Fruit fly (Drosophila melanogaster) whole organism, wandering third instar larva: Measurements from ENCODE around the gene nan.

Experiments
- CrebA ChIP-seq: fragments of 200-800 bp; sonication (Bioruptor generic); optimal IDR thresholded peaks from 2 replicates; lab custom pipeline; 2016; ENCODE audit warnings: missing biosample characterization, mild to moderate bottlenecking, missing genetic modification characterization, borderline replicate concordance
- Dif ChIP-seq: fragments of 200-275, 200-300 bp; sonication (Bioruptor generic); optimal IDR thresholded peaks from 2 replicates; lab custom pipeline; 2018; ENCODE audit warnings: missing biosample characterization, missing genetic modification characterization; ENCODE audit not compliant: partially characterized antibody
- GATAd ChIP-seq: sonication (Bioruptor generic); optimal IDR thresholded peaks from 2 replicates; lab custom pipeline; 2016; ENCODE audit warnings: missing biosample characterization, missing genetic modification characterization
- Hr78 ChIP-seq: fragments of >200 bp; optimal IDR thresholded peaks from 2 replicates; lab custom pipeline; 2017; ENCODE audit warnings: missing biosample characterization, missing genetic modification characterization
- Rel ChIP-seq, 2 experiments: fragments of 200-800 bp; sonication (Bioruptor generic) in 1 of 2; optimal IDR thresholded peaks; 2 replicates in 1 of 2; 3 replicates in 1 of 2; lab custom pipeline; 2016 to 2019; ENCODE audit warnings: mild to moderate bottlenecking in 2 of 2, missing biosample characterization in 2 of 2, missing genetic modification characterization in 2 of 2, moderate library complexity in 1 of 2
- br ChIP-seq: fragments of 200-800 bp; sonication (Bioruptor generic); optimal IDR thresholded peaks from 2 replicates; lab custom pipeline; 2016; ENCODE audit warnings: missing biosample characterization, missing genetic modification characterization
- foxo ChIP-seq, 2 experiments: fragments of 200-800 bp; sonication (Bioruptor generic); optimal IDR thresholded peaks; 2 replicates in 1 of 2; 3 replicates in 1 of 2; lab custom pipeline; 2016 to 2017; ENCODE audit warnings: missing biosample characterization in 2 of 2, missing genetic modification characterization in 2 of 2
- psq ChIP-seq: fragments of 200-800 bp; sonication (Bioruptor generic); optimal IDR thresholded peaks from 3 replicates; lab custom pipeline; 2017; ENCODE audit warnings: missing biosample characterization, mild to moderate bottlenecking, missing genetic modification characterization, moderate library complexity

- TF ChIP-seq Dif (GFP tag; lab: Kevin White, UChicago) (no peak), psq (GFP tag; lab: Kevin White, UChicago) (peak; percentile 5), Hr78 (no peak), GATAd (no peak), CrebA (GFP tag; lab: Kevin White, UChicago) (no peak), Rel (GFP tag; optimal IDR thresholded peaks at IDR 0.05; lab: Kevin White, UChicago) (no peak), Rel (tag; optimal IDR thresholded peaks at IDR 0.05; lab: Kevin White, UChicago) (no peak), foxo (GFP tag; optimal IDR thresholded peaks at IDR 0.05; lab: Kevin White, UChicago) (peak in 1 of 2 experiments; percentile 9), br (GFP tag; lab: Kevin White, UChicago) (no peak)
Observed at dm6 chr3L:14193962-14194503, 4.6 kb upstream of the nan start.
